Fruit fly (Drosophila melanogaster): Measurements from ENCODE around the gene CG7970.

- TF ChIP-seq CG5204 (GFP tag; optimal IDR thresholded peaks at IDR 0.05), result no peak
- no peak for TF ChIP-seq cic (GFP tag; optimal IDR thresholded peaks at IDR 0.05)
- no peak for TF ChIP-seq CG33017 (tag; optimal IDR thresholded peaks at IDR 0.05)
- no peak for TF ChIP-seq CG7101 (tag; optimal IDR thresholded peaks at IDR 0.05)
- TF ChIP-seq bab1 (GFP tag; optimal IDR thresholded peaks at IDR 0.05), result no peak
- TF ChIP-seq kay (GFP tag; ENCODE audit: borderline replicate concordance), result no peak
- no peak for TF ChIP-seq tj (GFP tag; optimal IDR thresholded peaks at IDR 0.05)
- no peak for TF ChIP-seq CG1620 (GFP tag; optimal IDR thresholded peaks at IDR 0.05)
Observed at dm6 chr3L:1702367-1702927, 49.9 kb downstream of the CG7970 start, which contains the start of gene CG13931.
